Worm (Caenorhabditis elegans) whole organism, L1 larva: ENCODE data around the gene timm-17B.2.
"Not testable (repeated sequence)": the region's sequence is repeated elsewhere in the genome, so short reads cannot be mapped to it uniquely, and the experiment has no call there.

Source experiments
- C04F5.9 ChIP-seq: sonication (generic microtip); optimal IDR thresholded peaks from 2 replicates; lab custom pipeline; 2016; ENCODE audit warnings: missing genetic modification characterization, missing compliant biosample characterization
- C16A3.4 ChIP-seq: fragments of 150-350 bp; optimal IDR thresholded peaks from 2 replicates; lab custom pipeline; 2014; ENCODE audit warnings: missing biosample characterization, missing genetic modification characterization
- C34B4.2 ChIP-seq: sonication (generic microtip); optimal IDR thresholded peaks from 2 replicates; lab custom pipeline; 2017; ENCODE audit warnings: mild to moderate bottlenecking, missing genetic modification characterization, missing compliant biosample characterization
- F16B12.6 ChIP-seq: fragments of 150-350 bp; optimal IDR thresholded peaks from 2 replicates; lab custom pipeline; 2014; ENCODE audit warnings: missing biosample characterization, missing genetic modification characterization
- Y116A8C.19 ChIP-seq: sonication (generic microtip); optimal IDR thresholded peaks from 2 replicates; lab custom pipeline; 2016; ENCODE audit warnings: missing compliant biosample characterization, missing genetic modification characterization, borderline replicate concordance
- aha-1 ChIP-seq: fragments of 150-350 bp; optimal IDR thresholded peaks from 2 replicates; lab custom pipeline; 2014; ENCODE audit warnings: missing biosample characterization, missing genetic modification characterization
- alr-1 ChIP-seq: fragments of 200-800 bp; sonication (Bioruptor generic); optimal IDR thresholded peaks from 2 replicates; lab custom pipeline; 2018; ENCODE audit warnings: borderline replicate concordance, mild to moderate bottlenecking, missing genetic modification characterization, missing compliant biosample characterization
- ama-1 ChIP-seq: fragments of 150-350 bp; optimal IDR thresholded peaks from 2 replicates; lab custom pipeline; 2014
- blmp-1 ChIP-seq: fragments of 150-350 bp; optimal IDR thresholded peaks from 2 replicates; lab custom pipeline; 2014; ENCODE audit warnings: missing biosample characterization, missing genetic modification characterization
- ceh-82 ChIP-seq, 3 experiments: fragments of 150-350 bp in 1 of 3; sonication (generic microtip) in 2 of 3; optimal IDR thresholded peaks; 2 replicates each; lab custom pipeline; 2014 to 2017; ENCODE audit warnings: missing biosample characterization in 3 of 3, missing genetic modification characterization in 3 of 3
- ceh-88 ChIP-seq: fragments of 200-800 bp; sonication (Bioruptor generic); IDR thresholded peaks from 2 replicates; pipeline ENCODE4 v1.3.6; 2022; ENCODE audit warnings: missing genetic modification characterization, missing compliant biosample characterization
- efl-3 ChIP-seq: fragments of 200-800 bp; sonication (Bioruptor generic); optimal IDR thresholded peaks from 2 replicates; lab custom pipeline; 2018; ENCODE audit warnings: mild to moderate bottlenecking, missing genetic modification characterization, missing compliant biosample characterization
- egl-13 ChIP-seq: sonication (generic microtip); optimal IDR thresholded peaks from 2 replicates; lab custom pipeline; 2016; ENCODE audit warnings: missing genotype, missing genetic modification reagents, missing genetic modification characterization, missing compliant biosample characterization
- fkh-10 ChIP-seq: sonication (generic microtip); optimal IDR thresholded peaks from 2 replicates; lab custom pipeline; 2017; ENCODE audit warnings: missing biosample characterization, missing genetic modification reagents, missing genetic modification characterization
- fkh-8 ChIP-seq: sonication (generic microtip); optimal IDR thresholded peaks from 2 replicates; lab custom pipeline; 2016; ENCODE audit warnings: mild to moderate bottlenecking, missing genetic modification characterization, missing compliant biosample characterization
- fos-1 ChIP-seq: fragments of 150-350 bp; optimal IDR thresholded peaks from 2 replicates; lab custom pipeline; 2014; ENCODE audit warnings: missing biosample characterization, missing genetic modification characterization
- grh-1 ChIP-seq: fragments of 200-800 bp; sonication (Bioruptor generic); IDR thresholded peaks from 2 replicates; pipeline ENCODE4 v1.3.6; 2022; ENCODE audit warnings: missing genetic modification reagents, missing genetic modification characterization, missing compliant biosample characterization
- hlh-17 ChIP-seq: fragments of 200-800 bp; sonication (Bioruptor generic); optimal IDR thresholded peaks from 2 replicates; lab custom pipeline; 2018; ENCODE audit warnings: missing genetic modification characterization, mild to moderate bottlenecking, missing compliant biosample characterization, moderate library complexity, borderline replicate concordance
- hpl-2 ChIP-seq: fragments of 150-350 bp; optimal IDR thresholded peaks from 2 replicates; lab custom pipeline; 2014; ENCODE audit warnings: missing biosample characterization, missing genetic modification reagents, missing genetic modification characterization
- lin-13 ChIP-seq: fragments of 150-350 bp; optimal IDR thresholded peaks from 2 replicates; lab custom pipeline; 2014; ENCODE audit warnings: missing biosample characterization, missing genetic modification reagents, missing genetic modification characterization
- lin-14 ChIP-seq: fragments of 200-800 bp; sonication (Bioruptor generic); optimal IDR thresholded peaks from 2 replicates; lab custom pipeline; 2018; ENCODE audit warnings: mild to moderate bottlenecking, missing genetic modification characterization, moderate library complexity, missing compliant biosample characterization
- lin-15B ChIP-seq: fragments of 150-350 bp; sonication (generic microtip); optimal IDR thresholded peaks from 3 replicates; lab custom pipeline; 2014; ENCODE audit warnings: missing biosample characterization, missing genetic modification characterization
- lsy-2 ChIP-seq, 2 experiments: fragments of 150-350 bp; optimal IDR thresholded peaks; 2 replicates each; lab custom pipeline; 2014; ENCODE audit warnings: missing biosample characterization in 2 of 2, missing genetic modification characterization in 2 of 2
- nhr-237 ChIP-seq: fragments of 150-350 bp; optimal IDR thresholded peaks from 2 replicates; lab custom pipeline; 2014; ENCODE audit warnings: missing biosample characterization, missing genetic modification characterization
- nhr-71 ChIP-seq: sonication (generic microtip); optimal IDR thresholded peaks from 2 replicates; lab custom pipeline; 2016; ENCODE audit warnings: mild to moderate bottlenecking, missing genetic modification characterization, moderate library complexity, missing compliant biosample characterization
- nhr-77 ChIP-seq: fragments of 150-350 bp; optimal IDR thresholded peaks from 2 replicates; lab custom pipeline; 2014; ENCODE audit warnings: missing biosample characterization, missing genetic modification characterization
- pqm-1 ChIP-seq: sonication (generic microtip); optimal IDR thresholded peaks from 3 replicates; lab custom pipeline; 2017; ENCODE audit warnings: missing biosample characterization, missing genetic modification characterization
- sptf-1 ChIP-seq: fragments of 150-350 bp; optimal IDR thresholded peaks from 2 replicates; lab custom pipeline; 2014; ENCODE audit warnings: missing biosample characterization, missing genetic modification characterization
- tlp-1 ChIP-seq: fragments of 150-350 bp; optimal IDR thresholded peaks from 2 replicates; lab custom pipeline; 2014; ENCODE audit warnings: missing biosample characterization, missing genetic modification characterization
- unc-130 ChIP-seq: fragments of 150-350 bp; optimal IDR thresholded peaks from 2 replicates; lab custom pipeline; 2017; ENCODE audit warnings: missing biosample characterization, missing genetic modification characterization, inconsistent platforms
- unc-30 ChIP-seq: sonication (generic microtip); optimal IDR thresholded peaks from 2 replicates; lab custom pipeline; 2017; ENCODE audit warnings: missing biosample characterization, missing genetic modification characterization
- unc-98 ChIP-seq: fragments of 200-800 bp; sonication (Bioruptor generic); IDR thresholded peaks from 2 replicates; pipeline ENCODE4 v1.3.6; 2022; ENCODE audit warnings: missing genetic modification characterization, missing compliant biosample characterization
- zag-1 ChIP-seq: fragments of 150-350 bp; optimal IDR thresholded peaks from 2 replicates; lab custom pipeline; 2014; ENCODE audit warnings: missing biosample characterization, missing genetic modification characterization
- zip-4 ChIP-seq: fragments of 200-800 bp; sonication (Bioruptor generic); optimal IDR thresholded peaks from 2 replicates; lab custom pipeline; 2018; ENCODE audit warnings: mild to moderate bottlenecking, missing genetic modification characterization, moderate library complexity, missing compliant biosample characterization
- ztf-11 ChIP-seq, 2 experiments: sonication (generic microtip); optimal IDR thresholded peaks; 2 replicates each; lab custom pipeline; 2016 to 2017; ENCODE audit warnings: missing genetic modification characterization in 2 of 2, missing biosample characterization in 1 of 2, missing compliant biosample characterization in 1 of 2
- ztf-4 ChIP-seq: fragments of 150-350 bp; optimal IDR thresholded peaks from 2 replicates; lab custom pipeline; 2014; ENCODE audit warnings: missing biosample characterization, missing genetic modification characterization

Gene timm-17B.2

ce11 chrIV:8385662-8386061 lies 10.8 kb upstream of the timm-17B.2 start:
- TF ChIP-seq pqm-1 (no peak), blmp-1 (tag; lab: Kevin White, UChicago) (no peak), lin-14 (peak; percentile 39)

DNA sequence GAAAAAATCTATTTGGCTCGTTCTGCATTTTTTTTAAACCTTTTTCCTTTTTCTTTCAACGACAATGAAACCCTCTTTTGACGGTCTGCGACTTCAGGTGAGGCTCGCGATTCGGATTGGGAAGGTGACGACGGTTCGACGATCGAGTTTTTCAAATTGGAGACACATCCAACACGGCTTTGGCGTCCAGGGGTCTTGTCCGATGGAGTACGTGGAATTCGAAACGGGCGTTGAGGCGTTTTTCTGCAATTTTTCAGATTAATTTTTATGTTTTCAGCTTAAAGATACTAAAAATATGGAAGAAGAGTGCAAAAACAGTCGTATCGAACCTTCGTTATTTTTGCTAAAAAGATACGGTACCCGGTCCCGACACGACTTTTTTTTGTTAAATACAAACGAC lies 7.3 kb upstream of the timm-17B.2 start, which contains the start of gene D2096.10:
Gene D2096.10 (minus strand): TSS at position 101 of the 400 bp plus-strand sequence.
- TF ChIP-seq aha-1 (tag; lab: Kevin White, UChicago); ztf-11 (tag; optimal IDR thresholded peaks at IDR 0.05; lab: Kevin White, UChicago); pqm-1: not testable (repeated sequence)

- TF ChIP-seq fkh-8 (tag; lab: Kevin White, UChicago), result no peak
- TF ChIP-seq lin-14, result no peak
- no peak for TF ChIP-seq zag-1 (tag; lab: Kevin White, UChicago)
- no peak for TF ChIP-seq efl-3 (GFP tag; lab: Kevin White, UChicago)
- TF ChIP-seq ceh-88 (GFP tag; lab: Robert Waterston, UW), result no peak
- no peak for TF ChIP-seq blmp-1 (tag; lab: Kevin White, UChicago)
These were observed 2.3 kb upstream of the timm-17B.2 start, which contains the start of gene D2096.11 for ce11 chrIV:8394105-8394504. D2096.11 (minus strand) TSS chrIV:8394205.

ce11 chrIV:8397814-8398213 lies 1.4 kb downstream of the timm-17B.2 start:
- TF ChIP-seq Y116A8C.19, result no peak
- TF ChIP-seq ztf-4 (tag; lab: Kevin White, UChicago), result no peak
- no peak for TF ChIP-seq ama-1 (lab: Kevin White, UChicago)
- TF ChIP-seq egl-13 (tag; lab: Kevin White, UChicago), result no peak
- TF ChIP-seq nhr-71, result no peak
- no peak for TF ChIP-seq zag-1 (tag; lab: Kevin White, UChicago)
- TF ChIP-seq grh-1, result no peak
- no peak for TF ChIP-seq fos-1
- no peak for TF ChIP-seq nhr-77 (tag; lab: Kevin White, UChicago)
- no peak for TF ChIP-seq unc-30 (tag; lab: Kevin White, UChicago)
- TF ChIP-seq lsy-2 (tag; optimal IDR thresholded peaks at IDR 0.05; lab: Kevin White, UChicago), result no peak
- TF ChIP-seq zip-4 (GFP tag; lab: Kevin White, UChicago), result no peak
- TF ChIP-seq lin-13 (GFP tag; lab: Kevin White, UChicago), result no peak

DNA sequence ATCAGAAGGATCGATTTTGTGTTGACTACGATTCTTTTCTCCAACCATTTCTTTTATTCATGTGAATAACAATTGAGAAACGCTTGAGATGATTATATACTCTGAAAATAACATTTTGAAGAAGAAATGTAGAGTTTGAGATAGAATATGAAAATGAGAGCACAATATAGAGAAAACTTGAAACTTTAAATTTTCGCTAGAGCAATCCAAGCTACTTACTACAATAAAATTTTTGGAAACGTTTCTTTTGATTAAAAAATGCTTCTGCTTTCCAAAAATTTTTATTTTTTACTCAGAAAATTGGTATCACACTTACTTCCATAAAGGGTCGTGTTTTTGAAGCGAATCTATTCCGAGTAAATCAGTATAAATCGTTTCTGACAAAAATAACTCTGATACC lies 24.5 kb downstream of the timm-17B.2 start, which contains the start of gene M116.5:
Gene M116.5 (minus strand): TSS at position 101 of the 400 bp plus-strand sequence.
- TF ChIP-seq lin-15B (tag; lab: Kevin White, UChicago), result no peak
- no peak for TF ChIP-seq C34B4.2 (tag; lab: Kevin White, UChicago)

ce11 chrIV:8426537-8426936 lies 30.1 kb downstream of the timm-17B.2 start, which contains the start of the genes T26A8.3 and tmem-231:
T26A8.3 (minus strand) TSS chrIV:8426637.
tmem-231 (plus strand) TSS chrIV:8426785.
- TF ChIP-seq alr-1 (tag; lab: Kevin White, UChicago) (no peak), nhr-237 (tag; lab: Kevin White, UChicago) (no peak), hlh-17 (GFP tag; lab: Kevin White, UChicago) (no peak), lin-13 (GFP tag; lab: Kevin White, UChicago) (no peak), unc-98 (GFP tag; lab: Robert Waterston, UW) (no peak), sptf-1 (tag; lab: Kevin White, UChicago) (no peak), C04F5.9 (tag; lab: Kevin White, UChicago) (no peak), hpl-2 (no peak), unc-130 (tag; lab: Kevin White, UChicago) (no peak), fkh-10 (GFP tag; lab: Kevin White, UChicago) (no peak), F16B12.6 (tag; lab: Kevin White, UChicago) (no peak), C16A3.4 (no peak), ceh-82 (tag; optimal IDR thresholded peaks at IDR 0.05; lab: Kevin White, UChicago) (no peak), tlp-1 (tag; lab: Kevin White, UChicago) (no peak), ztf-11 (tag; optimal IDR thresholded peaks at IDR 0.05; lab: Kevin White, UChicago) (no peak), nhr-71 (no peak)
